Worm (Caenorhabditis elegans) whole organism, L4 larva: ENCODE results near the gene C07E3.10.

Experiments used
- F26F4.8 ChIP-seq: fragments of 200-800 bp; sonication (Bioruptor generic); conservative IDR thresholded peaks from 2 replicates; pipeline ENCODE4 v1.3.6; 2022; ENCODE audit warnings: missing genetic modification characterization, missing compliant biosample characterization
- F44E2.7 ChIP-seq: fragments of 200-800 bp; sonication (Bioruptor generic); IDR thresholded peaks from 2 replicates; pipeline ENCODE4 v2.1.2; 2022; ENCODE audit warnings: missing genetic modification characterization, missing compliant biosample characterization
- T20F7.1 ChIP-seq: fragments of 200-800 bp; sonication (Bioruptor generic); optimal IDR thresholded peaks from 2 replicates; lab custom pipeline; 2018; ENCODE audit warnings: mild to moderate bottlenecking, missing genetic modification characterization, missing compliant biosample characterization
- T26A8.4 ChIP-seq: fragments of 200-800 bp; sonication (Bioruptor generic); IDR thresholded peaks from 2 replicates; pipeline ENCODE4 v1.3.6; 2022; ENCODE audit warnings: missing genetic modification characterization, missing compliant biosample characterization
- aly-2 ChIP-seq: sonication (generic microtip); optimal IDR thresholded peaks from 2 replicates; lab custom pipeline; 2018; ENCODE audit warnings: missing biosample characterization, missing genetic modification characterization
- ama-1 ChIP-seq: fragments of 150-350 bp; optimal IDR thresholded peaks from 2 replicates; lab custom pipeline; 2014; ENCODE audit warnings: inconsistent platforms, mixed read lengths
- attf-4 ChIP-seq: sonication (generic microtip); optimal IDR thresholded peaks from 3 replicates; lab custom pipeline; 2017; ENCODE audit warnings: missing biosample characterization, missing genetic modification characterization
- ceh-20 ChIP-seq: fragments of 200-800 bp; sonication (Bioruptor generic); IDR thresholded peaks from 2 replicates; pipeline ENCODE4 v1.3.6; 2022; ENCODE audit warnings: missing genetic modification reagents, missing genetic modification characterization, missing compliant biosample characterization
- ceh-28 ChIP-seq: fragments of 150-350 bp; optimal IDR thresholded peaks from 2 replicates; lab custom pipeline; 2014; ENCODE audit warnings: missing biosample characterization, missing genetic modification reagents, missing genetic modification characterization
- ctbp-1 ChIP-seq: fragments of 200-800 bp; sonication (Bioruptor generic); IDR thresholded peaks from 2 replicates; pipeline ENCODE4 v1.3.6; 2022; ENCODE audit warnings: missing genetic modification reagents, missing genetic modification characterization, missing compliant biosample characterization
- daf-16 ChIP-seq, 3 experiments: sonication (generic microtip); optimal IDR thresholded peaks; 2 replicates each; lab custom pipeline; 2016 to 2017; ENCODE audit warnings: missing genetic modification characterization in 3 of 3, missing genetic modification reagents in 3 of 3, mild to moderate bottlenecking in 2 of 3, missing compliant biosample characterization in 2 of 3, missing biosample characterization in 1 of 3, moderate library complexity in 1 of 3
- daf-19 ChIP-seq: fragments of 200-800 bp; sonication (Bioruptor generic); conservative IDR thresholded peaks from 2 replicates; pipeline ENCODE4 v1.3.6; 2022; ENCODE audit warnings: missing genetic modification characterization, missing compliant biosample characterization
- dmd-9 ChIP-seq: fragments of 200-800 bp; sonication (Bioruptor generic); IDR thresholded peaks from 2 replicates; pipeline ENCODE4 v1.3.6; 2022; ENCODE audit warnings: missing genetic modification reagents, missing genetic modification characterization, missing compliant biosample characterization
- dpl-1 ChIP-seq: fragments of 150-350 bp; optimal IDR thresholded peaks from 2 replicates; lab custom pipeline; 2014; ENCODE audit warnings: missing biosample characterization, missing genetic modification reagents, missing genetic modification characterization
- duxl-1 ChIP-seq: sonication (generic microtip); optimal IDR thresholded peaks from 2 replicates; lab custom pipeline; 2016; ENCODE audit warnings: mild to moderate bottlenecking, missing genetic modification characterization, moderate library complexity, missing compliant biosample characterization; ENCODE audit not compliant: poor library complexity
- dve-1 ChIP-seq: sonication (generic microtip); optimal IDR thresholded peaks from 2 replicates; lab custom pipeline; 2017; ENCODE audit warnings: antibody characterized with exemption, mild to moderate bottlenecking, missing genetic modification characterization, missing compliant biosample characterization; ENCODE audit not compliant: insufficient read depth
- egl-27 ChIP-seq: sonication (generic microtip); optimal IDR thresholded peaks from 3 replicates; lab custom pipeline; 2017; ENCODE audit warnings: missing biosample characterization, missing genetic modification reagents, missing genetic modification characterization
- egl-43 ChIP-seq: fragments of 200-800 bp; sonication (Bioruptor generic); IDR thresholded peaks from 2 replicates; pipeline ENCODE4 v1.3.6; 2022; ENCODE audit warnings: missing genetic modification reagents, missing genetic modification characterization, missing compliant biosample characterization
- gei-8 ChIP-seq: fragments of 200-800 bp; sonication (Bioruptor generic); optimal IDR thresholded peaks from 2 replicates; lab custom pipeline; 2018; ENCODE audit warnings: mild to moderate bottlenecking, missing genetic modification characterization, missing compliant biosample characterization
- hmg-1.1 ChIP-seq: fragments of 200-800 bp; sonication (Bioruptor generic); IDR thresholded peaks from 2 replicates; pipeline ENCODE4 v1.3.6; 2022; ENCODE audit warnings: missing genetic modification reagents, missing genetic modification characterization, missing compliant biosample characterization
- lin-1 ChIP-seq: fragments of 200-800 bp; sonication (Bioruptor generic); IDR thresholded peaks from 2 replicates; pipeline ENCODE4 v1.3.6; 2022; ENCODE audit warnings: missing genetic modification reagents, missing genetic modification characterization, missing compliant biosample characterization
- lin-29 ChIP-seq: fragments of 200-800 bp; sonication (Bioruptor generic); IDR thresholded peaks from 2 replicates; pipeline ENCODE4 v1.3.6; 2022; ENCODE audit warnings: missing genetic modification reagents, missing genetic modification characterization, missing compliant biosample characterization
- lin-38 ChIP-seq: fragments of 200-800 bp; sonication (Bioruptor generic); IDR thresholded peaks from 2 replicates; pipeline ENCODE4 v1.3.6; 2022; ENCODE audit warnings: missing genetic modification reagents, missing genetic modification characterization, missing compliant biosample characterization
- lin-39 ChIP-seq: fragments of 150-350 bp; optimal IDR thresholded peaks from 2 replicates; lab custom pipeline; 2014; ENCODE audit warnings: missing biosample characterization, missing genetic modification reagents, missing genetic modification characterization
- lir-3 ChIP-seq: sonication (generic microtip); optimal IDR thresholded peaks from 2 replicates; lab custom pipeline; 2016; ENCODE audit warnings: mild to moderate bottlenecking, missing genetic modification characterization, missing compliant biosample characterization
- madf-9 ChIP-seq: fragments of 200-800 bp; sonication (Bioruptor generic); conservative IDR thresholded peaks from 2 replicates; pipeline ENCODE4 v1.3.6; 2022; ENCODE audit warnings: missing genetic modification reagents, missing genetic modification characterization, missing compliant biosample characterization
- mxl-3 ChIP-seq: fragments of 200-800 bp; sonication (Bioruptor generic); optimal IDR thresholded peaks from 2 replicates; lab custom pipeline; 2018; ENCODE audit warnings: mild to moderate bottlenecking, missing genetic modification characterization, missing compliant biosample characterization
- nhr-10 ChIP-seq: fragments of 150-350 bp; optimal IDR thresholded peaks from 2 replicates; lab custom pipeline; 2014; ENCODE audit warnings: missing biosample characterization, missing genetic modification characterization
- nhr-102 ChIP-seq: sonication (generic microtip); optimal IDR thresholded peaks from 2 replicates; lab custom pipeline; 2016; ENCODE audit warnings: mild to moderate bottlenecking, missing genetic modification characterization, moderate library complexity, missing compliant biosample characterization
- nhr-11 ChIP-seq: fragments of 150-350 bp; optimal IDR thresholded peaks from 2 replicates; lab custom pipeline; 2014; ENCODE audit warnings: missing biosample characterization, missing genetic modification characterization
- nhr-111 ChIP-seq: fragments of 200-800 bp; sonication (Bioruptor generic); optimal IDR thresholded peaks from 2 replicates; lab custom pipeline; 2018; ENCODE audit warnings: mild to moderate bottlenecking, missing genetic modification characterization, missing compliant biosample characterization
- nhr-237 ChIP-seq: sonication (generic microtip); optimal IDR thresholded peaks from 2 replicates; lab custom pipeline; 2017; ENCODE audit warnings: missing biosample characterization, missing genetic modification characterization
- nhr-28 ChIP-seq: fragments of 150-350 bp; optimal IDR thresholded peaks from 2 replicates; lab custom pipeline; 2014; ENCODE audit warnings: missing biosample characterization, missing genetic modification characterization
- nhr-42 ChIP-seq: fragments of 200-800 bp; sonication (Bioruptor generic); IDR thresholded peaks from 2 replicates; pipeline ENCODE4 v1.3.6; 2022; ENCODE audit warnings: missing genetic modification characterization, missing compliant biosample characterization
- nhr-48 ChIP-seq: sonication (generic microtip); optimal IDR thresholded peaks from 2 replicates; lab custom pipeline; 2016; ENCODE audit warnings: mild to moderate bottlenecking, missing genetic modification characterization, missing compliant biosample characterization
- nhr-6 ChIP-seq: fragments of 150-350 bp; optimal IDR thresholded peaks from 2 replicates; lab custom pipeline; 2014; ENCODE audit warnings: missing biosample characterization, missing genetic modification characterization
- nhr-76 ChIP-seq: fragments of 150-350 bp; optimal IDR thresholded peaks from 2 replicates; lab custom pipeline; 2014; ENCODE audit warnings: missing biosample characterization, missing genetic modification characterization
- php-3 ChIP-seq: fragments of 200-800 bp; sonication (Bioruptor generic); IDR thresholded peaks from 2 replicates; pipeline ENCODE4 v1.3.6; 2022; ENCODE audit warnings: missing genetic modification reagents, missing genetic modification characterization, missing compliant biosample characterization
- pqm-1 ChIP-seq: sonication (generic microtip); optimal IDR thresholded peaks from 2 replicates; lab custom pipeline; 2017; ENCODE audit warnings: missing biosample characterization, missing genetic modification characterization
- rbr-2 ChIP-seq: sonication (generic microtip); optimal IDR thresholded peaks from 2 replicates; lab custom pipeline; 2016; ENCODE audit warnings: missing genotype, missing genetic modification characterization, missing compliant biosample characterization
- saeg-2 ChIP-seq: fragments of 200-800 bp; sonication (Bioruptor generic); IDR thresholded peaks from 2 replicates; pipeline ENCODE4 v1.3.6; 2022; ENCODE audit warnings: missing genetic modification reagents, missing genetic modification characterization, missing compliant biosample characterization
- snpc-4 ChIP-seq: fragments of 150-350 bp; optimal IDR thresholded peaks from 2 replicates; lab custom pipeline; 2014; ENCODE audit warnings: missing biosample characterization, missing genetic modification characterization
- spr-3 ChIP-seq: fragments of 200-800 bp; sonication (Bioruptor generic); optimal IDR thresholded peaks from 2 replicates; lab custom pipeline; 2018; ENCODE audit warnings: mild to moderate bottlenecking, missing genetic modification characterization, missing compliant biosample characterization
- tag-97 ChIP-seq: fragments of 200-800 bp; sonication (Bioruptor generic); IDR thresholded peaks from 2 replicates; pipeline ENCODE4 v1.3.6; 2022; ENCODE audit warnings: missing genetic modification characterization, missing compliant biosample characterization
- tra-1 ChIP-seq: fragments of 200-800 bp; sonication (Bioruptor generic); IDR thresholded peaks from 2 replicates; pipeline ENCODE4 v1.3.6; 2022; ENCODE audit warnings: missing genetic modification reagents, missing genetic modification characterization, missing compliant biosample characterization
- unc-130 ChIP-seq: sonication (generic microtip); optimal IDR thresholded peaks from 2 replicates; lab custom pipeline; 2016; ENCODE audit warnings: missing genetic modification reagents, missing genetic modification characterization, missing compliant biosample characterization
- unc-39 ChIP-seq: sonication (generic microtip); optimal IDR thresholded peaks from 2 replicates; lab custom pipeline; 2017; ENCODE audit warnings: missing biosample characterization, missing genetic modification characterization
- vab-7 ChIP-seq: fragments of 200-800 bp; sonication (Bioruptor generic); IDR thresholded peaks from 2 replicates; pipeline ENCODE4 v1.3.6; 2022; ENCODE audit warnings: missing genetic modification reagents, missing genetic modification characterization, missing compliant biosample characterization
- zfp-2 ChIP-seq: sonication (generic microtip); optimal IDR thresholded peaks from 2 replicates; lab custom pipeline; 2016; ENCODE audit warnings: mild to moderate bottlenecking, missing genetic modification characterization, missing compliant biosample characterization
- zip-2 ChIP-seq: fragments of 150-350 bp; optimal IDR thresholded peaks from 2 replicates; lab custom pipeline; 2014; ENCODE audit warnings: missing biosample characterization, missing genetic modification characterization
- ztf-11 ChIP-seq: fragments of 150-350 bp; optimal IDR thresholded peaks from 2 replicates; lab custom pipeline; 2014; ENCODE audit warnings: missing biosample characterization, missing genetic modification characterization
- ztf-7 ChIP-seq: fragments of 150-350 bp; optimal IDR thresholded peaks from 2 replicates; lab custom pipeline; 2014; ENCODE audit warnings: missing biosample characterization, missing genetic modification characterization

Gene C07E3.10

DNA sequence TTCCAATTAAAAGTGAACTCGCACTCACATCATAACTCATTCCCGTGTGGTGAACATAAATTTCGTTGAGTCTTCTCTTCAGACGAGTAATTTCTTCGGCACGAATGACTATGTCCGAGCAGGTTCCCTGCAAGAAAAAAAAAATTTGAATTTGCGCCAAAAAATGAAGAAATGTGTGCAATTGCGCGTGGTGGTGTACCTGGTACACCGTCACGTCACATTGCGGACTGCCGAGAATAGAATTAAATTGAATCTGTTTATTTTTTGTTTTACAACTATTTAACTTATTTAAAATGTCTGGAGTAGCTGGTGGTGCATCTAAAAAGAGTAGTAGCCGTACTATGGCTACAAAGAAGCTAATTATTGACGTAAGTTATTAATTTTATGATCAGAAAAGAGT, 45.2 kb upstream of the C07E3.10 start, which contains the start of gene mdt-22 (continued):
- TF ChIP-seq nhr-10 (tag; lab: Kevin White, UChicago) = no peak
- peak; percentile 62 for TF ChIP-seq vab-7
- peak; percentile 2 for TF ChIP-seq duxl-1
- TF ChIP-seq nhr-111 = no peak
- peak; percentile 59; the same call in 1 of the 2 replicates for TF ChIP-seq ctbp-1 (GFP tag; lab: Robert Waterston, UW)
- TF ChIP-seq F44E2.7 (GFP tag; lab: Robert Waterston, UW) = no peak
- TF ChIP-seq ceh-20 (GFP tag; lab: Robert Waterston, UW) = peak; percentile 68
- TF ChIP-seq unc-130 = peak; percentile 33
- no peak for TF ChIP-seq egl-27
- TF ChIP-seq zfp-2 (tag; lab: Kevin White, UChicago) = no peak
- no peak for TF ChIP-seq pqm-1 (tag; lab: Kevin White, UChicago)
- TF ChIP-seq php-3 (GFP tag; lab: Robert Waterston, UW) = no peak
- no peak for TF ChIP-seq ama-1 (lab: Kevin White, UChicago)
- no peak for TF ChIP-seq lin-39 (tag; lab: Kevin White, UChicago)
- no peak for TF ChIP-seq nhr-237
- no peak for TF ChIP-seq zip-2
- TF ChIP-seq daf-19 (GFP tag; lab: Robert Waterston, UW) = 0 out of 2 replicates have a peak, but pooled peaks have one; percentile 46
- no peak for TF ChIP-seq spr-3 (GFP tag; lab: Kevin White, UChicago)
- TF ChIP-seq nhr-6 (tag; lab: Kevin White, UChicago) = peak; percentile 28
- TF ChIP-seq lin-38 (GFP tag; lab: Robert Waterston, UW) = peak; percentile 82
- peak in 1 of 2 experiments; percentile 45 for TF ChIP-seq daf-16 (GFP tag; optimal IDR thresholded peaks at IDR 0.05; lab: Kevin White, UChicago)
- TF ChIP-seq daf-16 (tag; optimal IDR thresholded peaks at IDR 0.05; lab: Kevin White, UChicago) = peak; percentile 45
- no peak for TF ChIP-seq unc-39
- TF ChIP-seq rbr-2 (tag; lab: Kevin White, UChicago) = peak; percentile 76
- no peak for TF ChIP-seq attf-4 (tag; lab: Kevin White, UChicago)
- no peak for TF ChIP-seq ztf-11 (tag; lab: Kevin White, UChicago)
- peak; percentile 74 for TF ChIP-seq T26A8.4 (GFP tag; lab: Robert Waterston, UW)
- peak; percentile 79 for TF ChIP-seq hmg-1.1 (GFP tag; lab: Robert Waterston, UW)
- TF ChIP-seq dpl-1 (GFP tag; lab: Kevin White, UChicago) = peak; percentile 95
- no peak for TF ChIP-seq ceh-28 (tag; lab: Kevin White, UChicago)
- peak; percentile 49; the same call in 1 of the 2 replicates for TF ChIP-seq lin-1
- no peak; the same call in 1 of the 2 replicates for TF ChIP-seq lin-29 (GFP tag; lab: Robert Waterston, UW)
- peak; percentile 20 for TF ChIP-seq nhr-28 (tag; lab: Kevin White, UChicago)
- no peak for TF ChIP-seq tag-97
- no peak for TF ChIP-seq F26F4.8 (GFP tag; lab: Robert Waterston, UW)
- peak; percentile 60 for TF ChIP-seq dve-1
- peak; percentile 58 for TF ChIP-seq nhr-102 (tag; lab: Kevin White, UChicago)
- TF ChIP-seq gei-8 (GFP tag; lab: Kevin White, UChicago) = no peak
- peak; percentile 25 for TF ChIP-seq ztf-7 (tag; lab: Kevin White, UChicago)
- no peak for TF ChIP-seq snpc-4
- TF ChIP-seq nhr-76 (tag; lab: Kevin White, UChicago) = no peak
- peak; percentile 64; the same call in 1 of the 2 replicates for TF ChIP-seq egl-43
- TF ChIP-seq T20F7.1 = peak; percentile 58
- no peak for TF ChIP-seq dmd-9 (GFP tag; lab: Robert Waterston, UW)
- no peak for TF ChIP-seq mxl-3
- peak; percentile 51; the same call in 1 of the 2 replicates for TF ChIP-seq tra-1 (GFP tag; lab: Robert Waterston, UW)
- 0 out of 2 replicates have a peak, but pooled peaks have one; percentile 57 for TF ChIP-seq nhr-42
- TF ChIP-seq nhr-48 (tag; lab: Kevin White, UChicago) = no peak
- no peak for TF ChIP-seq madf-9 (GFP tag; lab: Robert Waterston, UW)
- no peak for TF ChIP-seq lir-3 (tag; lab: Kevin White, UChicago)
- TF ChIP-seq aly-2 = no peak
- no peak for TF ChIP-seq nhr-11
- TF ChIP-seq saeg-2 (GFP tag; lab: Robert Waterston, UW) = no peak
